Worm (Caenorhabditis elegans) whole organism, midembryonic: Measurements from ENCODE around the gene C34C12.7.

Experiments used
- T22C8.4 ChIP-seq: fragments of 200-800 bp; sonication (Bioruptor generic); IDR thresholded peaks from 2 replicates; pipeline ENCODE4 v1.3.6; 2022; ENCODE audit warnings: missing genetic modification characterization, missing compliant biosample characterization
- cog-1 ChIP-seq: sonication (generic microtip); optimal IDR thresholded peaks from 2 replicates; lab custom pipeline; 2016; ENCODE audit warnings: missing genetic modification characterization, missing compliant biosample characterization
- flt-1 ChIP-seq: fragments of 200-800 bp; sonication (Bioruptor generic); IDR thresholded peaks from 2 replicates; pipeline ENCODE4 v1.3.6; 2022; ENCODE audit warnings: missing genetic modification characterization, missing compliant biosample characterization
- klf-2 ChIP-seq: fragments of 200-800 bp; sonication (Bioruptor generic); conservative IDR thresholded peaks from 2 replicates; pipeline ENCODE4 v1.3.6; 2022; ENCODE audit warnings: missing genetic modification reagents, missing genetic modification characterization, missing compliant biosample characterization
- med-1 ChIP-seq: sonication (generic microtip); optimal IDR thresholded peaks from 2 replicates; lab custom pipeline; 2017; ENCODE audit warnings: missing genetic modification characterization, mild to moderate bottlenecking, missing compliant biosample characterization, antibody characterized with exemption, missing genetic modification reagents; ENCODE audit not compliant: insufficient read depth
- ref-1 ChIP-seq: fragments of 200-800 bp; sonication (Bioruptor generic); conservative IDR thresholded peaks from 2 replicates; pipeline ENCODE4 v1.3.6; 2022; ENCODE audit warnings: missing genetic modification reagents, missing genetic modification characterization, missing compliant biosample characterization
- tab-1 ChIP-seq: fragments of 200-800 bp; sonication (Bioruptor generic); IDR thresholded peaks from 2 replicates; pipeline ENCODE4 v1.3.6; 2022; ENCODE audit warnings: missing genetic modification characterization, missing compliant biosample characterization
- ztf-23 ChIP-seq: fragments of 200-800 bp; sonication (Bioruptor generic); IDR thresholded peaks from 2 replicates; pipeline ENCODE4 v1.3.6; 2022; ENCODE audit warnings: missing genetic modification reagents, missing genetic modification characterization, missing compliant biosample characterization
- ztf-29 ChIP-seq: fragments of 200-800 bp; sonication (Bioruptor generic); IDR thresholded peaks from 2 replicates; pipeline ENCODE4 v1.3.6; 2022; ENCODE audit warnings: missing genetic modification reagents, missing genetic modification characterization, missing compliant biosample characterization

The C34C12.7 gene

DNA sequence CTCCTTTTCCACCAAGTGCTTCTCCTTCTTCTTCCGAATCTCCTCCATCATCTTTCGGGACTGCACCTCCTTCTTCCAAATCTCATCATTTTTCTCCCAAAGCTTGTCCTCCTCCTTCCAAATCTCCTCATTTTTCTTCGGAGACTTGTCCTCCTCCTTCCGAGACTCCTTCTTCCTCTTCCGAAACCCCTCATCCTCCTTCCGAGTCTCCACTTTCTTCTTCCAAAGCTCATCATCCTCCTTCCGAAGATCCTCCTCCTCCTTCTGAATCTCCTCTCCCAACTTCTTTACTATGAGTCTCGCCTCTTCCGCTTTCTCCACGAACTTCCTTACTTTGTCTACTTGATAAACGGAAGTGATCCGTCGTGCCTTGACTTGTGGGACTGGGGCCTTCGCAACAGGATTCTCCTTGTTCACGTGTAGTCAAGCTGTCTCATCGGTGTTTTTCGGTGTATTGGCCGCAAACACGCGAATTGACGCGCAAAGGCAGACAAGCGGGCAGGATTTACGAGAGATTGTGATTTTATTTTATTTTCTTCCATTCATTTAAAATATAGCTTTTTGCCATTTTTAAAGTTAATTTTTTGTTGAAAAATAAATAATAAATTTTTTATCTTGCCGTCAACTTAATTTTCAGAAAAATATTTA, 35.5 kb downstream of the C34C12.7 start, which contains the start of the genes K01A11.3 and C34C12.12:
TSS of gene K01A11.3 (minus strand) at position 51 of the 648 bp plus-strand sequence.
TSS of gene C34C12.12 (plus strand) at position 632 of the 648 bp plus-strand sequence.
- no peak for TF ChIP-seq med-1 (GFP tag; lab: Kevin White, UChicago)
- no peak for TF ChIP-seq T22C8.4 (GFP tag; lab: Robert Waterston, UW)
- TF ChIP-seq cog-1: no peak
- TF ChIP-seq ztf-29 (GFP tag; lab: Robert Waterston, UW): no peak
- TF ChIP-seq flt-1 (GFP tag; lab: Robert Waterston, UW): no peak

DNA sequence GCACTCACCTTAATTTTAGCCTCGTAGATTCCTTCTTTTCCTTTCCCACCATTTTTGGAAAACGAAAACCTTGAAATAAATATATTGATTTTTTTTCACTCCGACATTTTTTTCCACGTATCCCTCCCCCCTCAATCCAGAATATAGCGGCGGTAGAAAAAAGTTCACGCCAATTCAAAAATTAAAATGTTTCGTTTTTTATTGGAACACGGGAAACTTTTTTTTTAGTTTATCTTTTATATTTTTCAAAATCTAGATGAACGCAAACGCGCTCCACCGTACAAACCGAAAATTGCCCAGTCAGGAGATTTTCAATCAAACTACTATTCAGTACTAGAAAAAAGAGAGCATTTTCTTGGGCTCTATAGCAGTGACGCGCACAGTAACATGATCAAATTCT, 44.0 kb downstream of the C34C12.7 start, which contains the start of gene spe-41:
TSS of gene spe-41 (minus strand) at position 72 of the 400 bp plus-strand sequence.
- TF ChIP-seq T22C8.4 (GFP tag; lab: Robert Waterston, UW): no peak
- TF ChIP-seq ztf-23 (GFP tag; lab: Robert Waterston, UW): no peak
- TF ChIP-seq ref-1 (GFP tag; lab: Robert Waterston, UW): no peak
- no peak for TF ChIP-seq cog-1
- no peak for TF ChIP-seq flt-1 (GFP tag; lab: Robert Waterston, UW)
- no peak for TF ChIP-seq tab-1 (GFP tag; lab: Robert Waterston, UW)
- no peak for TF ChIP-seq ztf-29 (GFP tag; lab: Robert Waterston, UW)
- TF ChIP-seq med-1 (GFP tag; lab: Kevin White, UChicago): no peak
- no peak for TF ChIP-seq klf-2 (GFP tag; lab: Robert Waterston, UW)

DNA sequence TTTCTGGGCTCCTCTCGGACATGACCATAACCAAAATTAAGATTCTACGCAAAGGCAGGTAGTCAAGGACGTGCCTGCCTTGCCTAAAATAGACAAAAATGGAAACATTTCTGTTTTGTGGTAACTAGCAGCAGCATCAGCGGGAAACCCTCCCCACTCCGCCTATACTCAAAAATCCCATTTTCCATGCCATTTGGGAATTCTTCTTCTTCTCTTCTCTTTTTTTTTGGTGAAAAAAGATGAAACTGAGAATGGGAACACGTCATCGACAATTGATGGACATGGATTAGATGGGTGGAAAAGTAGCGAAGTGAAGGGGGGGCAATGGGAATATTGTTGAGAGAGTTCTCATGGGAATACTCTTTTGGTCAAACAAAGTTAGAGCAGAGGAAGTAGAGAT, 51.0 kb downstream of the C34C12.7 start:
- TF ChIP-seq ztf-23 (GFP tag; lab: Robert Waterston, UW) (no peak), ztf-29 (GFP tag; lab: Robert Waterston, UW) (no peak), ref-1 (GFP tag; lab: Robert Waterston, UW) (no peak), klf-2 (GFP tag; lab: Robert Waterston, UW) (no peak), med-1 (GFP tag; lab: Kevin White, UChicago) (no peak), flt-1 (GFP tag; lab: Robert Waterston, UW) (no peak), tab-1 (GFP tag; lab: Robert Waterston, UW) (no peak), cog-1 (no peak), T22C8.4 (GFP tag; lab: Robert Waterston, UW) (no peak)

DNA sequence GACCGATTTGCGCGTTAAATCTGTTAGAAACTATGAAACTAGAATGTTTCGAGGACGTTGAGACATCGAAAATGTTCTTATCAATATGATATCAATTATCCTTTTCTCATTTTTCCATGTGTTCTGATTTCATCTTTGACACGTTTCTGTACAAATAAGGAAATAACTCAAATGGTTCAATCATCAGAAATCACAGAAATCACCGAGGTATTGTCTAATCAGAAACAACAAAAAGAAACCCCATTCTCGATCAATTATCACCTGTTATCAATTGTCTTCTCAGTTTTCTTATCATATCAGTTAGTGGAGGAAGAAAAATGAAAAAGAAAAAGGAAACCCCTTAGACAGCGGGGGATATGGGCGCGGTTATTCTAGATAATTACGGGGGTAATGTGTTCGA, 53.0 kb downstream of the C34C12.7 start:
- TF ChIP-seq ref-1 (GFP tag; lab: Robert Waterston, UW) (no peak), flt-1 (GFP tag; lab: Robert Waterston, UW) (no peak), klf-2 (GFP tag; lab: Robert Waterston, UW) (no peak), T22C8.4 (GFP tag; lab: Robert Waterston, UW) (no peak), med-1 (GFP tag; lab: Kevin White, UChicago) (no peak), cog-1 (no peak), tab-1 (GFP tag; lab: Robert Waterston, UW) (no peak), ztf-23 (GFP tag; lab: Robert Waterston, UW) (no peak), ztf-29 (GFP tag; lab: Robert Waterston, UW) (no peak)
